Worm (Caenorhabditis elegans) whole organism, L1 larva: ENCODE results near the gene T22F3.10.
"Not testable (repeated sequence)": the region's sequence is repeated elsewhere in the genome, so short reads cannot be mapped to it uniquely, and the experiment has no call there.

Experiments
- lin-39 ChIP-seq: fragments of 150-350 bp; optimal IDR thresholded peaks from 2 replicates; lab custom pipeline; 2014; ENCODE audit warnings: missing biosample characterization, missing genetic modification reagents, missing genetic modification characterization
- mep-1 ChIP-seq: fragments of 150-350 bp; optimal IDR thresholded peaks from 2 replicates; lab custom pipeline; 2014; ENCODE audit warnings: missing biosample characterization, missing genetic modification characterization
- nhr-11 ChIP-seq: fragments of 150-350 bp; optimal IDR thresholded peaks from 2 replicates; lab custom pipeline; 2014; ENCODE audit warnings: missing biosample characterization, missing genetic modification characterization
- nhr-84 ChIP-seq: sonication (generic microtip); optimal IDR thresholded peaks from 2 replicates; lab custom pipeline; 2017; ENCODE audit warnings: missing biosample characterization, missing genetic modification characterization
- snu-23 ChIP-seq: sonication (generic microtip); optimal IDR thresholded peaks from 2 replicates; lab custom pipeline; 2016; ENCODE audit warnings: missing genetic modification characterization, missing compliant biosample characterization
- sptf-1 ChIP-seq: fragments of 150-350 bp; optimal IDR thresholded peaks from 2 replicates; lab custom pipeline; 2014; ENCODE audit warnings: missing biosample characterization, missing genetic modification characterization
- unc-130 ChIP-seq: fragments of 150-350 bp; optimal IDR thresholded peaks from 2 replicates; lab custom pipeline; 2017; ENCODE audit warnings: missing biosample characterization, missing genetic modification characterization, inconsistent platforms
- unc-62 ChIP-seq: fragments of 150-350 bp; optimal IDR thresholded peaks from 2 replicates; lab custom pipeline; 2014; ENCODE audit warnings: missing biosample characterization, missing genetic modification reagents, missing genetic modification characterization

- TF ChIP-seq unc-130; mep-1 (tag; lab: Kevin White, UChicago); lin-39; snu-23; nhr-84 (tag; lab: Kevin White, UChicago); unc-62 (GFP tag; lab: Kevin White, UChicago); sptf-1 (tag; lab: Kevin White, UChicago); nhr-11: not testable (repeated sequence)
Measured at ce11 chrV:3597052-3597451, 14.5 kb downstream of the T22F3.10 start, which contains the start of gene srh-212.
